Fruit fly (Drosophila melanogaster) whole organism, adult: ENCODE results near the gene CG7330.

Source experiments
- CG11617 ChIP-seq: fragments of 200-800 bp; sonication (Bioruptor generic); optimal IDR thresholded peaks from 2 replicates; lab custom pipeline; 2017; ENCODE audit warnings: mild to moderate bottlenecking, missing biosample characterization, missing genetic modification reagents, missing genetic modification characterization
- CG12768 ChIP-seq: fragments of 200-800 bp; sonication (Bioruptor generic); optimal IDR thresholded peaks from 2 replicates; lab custom pipeline; 2017; ENCODE audit warnings: missing biosample characterization, missing genetic modification characterization, mild to moderate bottlenecking, moderate library complexity, missing genetic modification reagents
- CG14711 ChIP-seq: fragments of 200-800 bp; sonication (Bioruptor generic); optimal IDR thresholded peaks from 2 replicates; lab custom pipeline; 2018; ENCODE audit warnings: missing biosample characterization, mild to moderate bottlenecking, missing genetic modification characterization, moderate library complexity
- CG1620 ChIP-seq: fragments of 200-800 bp; sonication (Bioruptor generic); optimal IDR thresholded peaks from 2 replicates; lab custom pipeline; 2016; ENCODE audit warnings: missing biosample characterization, missing genetic modification characterization
- CG33017 ChIP-seq: fragments of 200-800 bp; sonication (Bioruptor generic); optimal IDR thresholded peaks from 2 replicates; lab custom pipeline; 2018; ENCODE audit warnings: missing biosample characterization, mild to moderate bottlenecking, missing genetic modification characterization, moderate library complexity
- CG5204 ChIP-seq: fragments of 200-800 bp; sonication (Bioruptor generic); optimal IDR thresholded peaks from 2 replicates; lab custom pipeline; 2016; ENCODE audit warnings: missing biosample characterization, missing genetic modification characterization
- CG7045 ChIP-seq: fragments of 200-800 bp; sonication (Bioruptor generic); optimal IDR thresholded peaks from 2 replicates; lab custom pipeline; 2017; ENCODE audit warnings: missing biosample characterization, mild to moderate bottlenecking, missing genetic modification characterization
- CG7101 ChIP-seq: fragments of 200-800 bp; sonication (Bioruptor generic); optimal IDR thresholded peaks from 2 replicates; lab custom pipeline; 2018; ENCODE audit warnings: missing biosample characterization, mild to moderate bottlenecking, missing genetic modification characterization, moderate library complexity
- Clk ChIP-seq: fragments of 200-800 bp; sonication (Bioruptor generic); optimal IDR thresholded peaks from 2 replicates; lab custom pipeline; 2017; ENCODE audit warnings: missing biosample characterization, missing genetic modification characterization
- Crg-1 ChIP-seq: fragments of 200-800 bp; sonication (Bioruptor generic); optimal IDR thresholded peaks from 2 replicates; lab custom pipeline; 2016; ENCODE audit warnings: missing biosample characterization, missing genetic modification characterization
- Hr96 ChIP-seq: fragments of 200-800 bp; sonication (Bioruptor generic); optimal IDR thresholded peaks from 2 replicates; lab custom pipeline; 2016; ENCODE audit warnings: missing biosample characterization, missing genetic modification characterization
- Mnt ChIP-seq: fragments of 200-800 bp; sonication (Bioruptor generic); optimal IDR thresholded peaks from 2 replicates; lab custom pipeline; 2016; ENCODE audit warnings: missing biosample characterization, mild to moderate bottlenecking, missing genetic modification characterization
- bab1 ChIP-seq: fragments of 200-800 bp; sonication (Bioruptor generic); optimal IDR thresholded peaks from 3 replicates; lab custom pipeline; 2019; ENCODE audit warnings: missing biosample characterization, mild to moderate bottlenecking, missing genetic modification characterization, moderate library complexity
- cic ChIP-seq: fragments of 200-800 bp; sonication (Bioruptor generic); optimal IDR thresholded peaks from 2 replicates; lab custom pipeline; 2017; ENCODE audit warnings: missing biosample characterization, mild to moderate bottlenecking, missing genetic modification characterization, moderate library complexity
- cnc ChIP-seq, 2 experiments: fragments of >200 bp; optimal IDR thresholded peaks; 2 replicates each; lab custom pipeline; 2017
- kay ChIP-seq: fragments of 200-800 bp; sonication (Bioruptor generic); peaks from one replicate; lab custom pipeline; 2016; ENCODE audit warnings: missing biosample characterization, missing genetic modification characterization, borderline replicate concordance
- ovo ChIP-seq: fragments of 200-800 bp; sonication (Bioruptor generic); optimal IDR thresholded peaks from 2 replicates; lab custom pipeline; 2016; ENCODE audit warnings: missing biosample characterization, missing genetic modification characterization
- pad ChIP-seq: fragments of 200-800 bp; sonication (Bioruptor generic); optimal IDR thresholded peaks from 3 replicates; lab custom pipeline; 2017; ENCODE audit warnings: missing biosample characterization, missing genetic modification characterization, mild to moderate bottlenecking, moderate library complexity, missing genetic modification reagents
- tj ChIP-seq: fragments of 200-800 bp; sonication (Bioruptor generic); optimal IDR thresholded peaks from 3 replicates; lab custom pipeline; 2017; ENCODE audit warnings: missing biosample characterization, mild to moderate bottlenecking, missing genetic modification characterization, moderate library complexity
- toe ChIP-seq: fragments of 200-800 bp; sonication (Bioruptor generic); optimal IDR thresholded peaks from 2 replicates; lab custom pipeline; 2016; ENCODE audit warnings: missing biosample characterization, missing genetic modification characterization

CG7330 gene

dm6 chr3L:18173668-18174067 lies 24.9 kb downstream of the CG7330 start:
- TF ChIP-seq CG7045 (GFP tag; lab: Kevin White, UChicago), result no peak
- no peak for TF ChIP-seq kay (GFP tag; lab: Kevin White, UChicago)
- TF ChIP-seq ovo, result no peak
- no peak for TF ChIP-seq Crg-1 (GFP tag; lab: Kevin White, UChicago)
- no peak for TF ChIP-seq pad
- no peak for TF ChIP-seq Clk (GFP tag; lab: Kevin White, UChicago)
- TF ChIP-seq cic (GFP tag; lab: Kevin White, UChicago), result no peak
- TF ChIP-seq CG14711, result no peak
- no peak for TF ChIP-seq Hr96
- TF ChIP-seq cnc (optimal IDR thresholded peaks at IDR 0.05; lab: Kevin White, UChicago), result no peak
- no peak for TF ChIP-seq CG5204 (GFP tag; lab: Kevin White, UChicago)
- TF ChIP-seq CG7101 (tag; lab: Kevin White, UChicago), result no peak
- no peak for TF ChIP-seq CG11617 (GFP tag; lab: Kevin White, UChicago)

DNA sequence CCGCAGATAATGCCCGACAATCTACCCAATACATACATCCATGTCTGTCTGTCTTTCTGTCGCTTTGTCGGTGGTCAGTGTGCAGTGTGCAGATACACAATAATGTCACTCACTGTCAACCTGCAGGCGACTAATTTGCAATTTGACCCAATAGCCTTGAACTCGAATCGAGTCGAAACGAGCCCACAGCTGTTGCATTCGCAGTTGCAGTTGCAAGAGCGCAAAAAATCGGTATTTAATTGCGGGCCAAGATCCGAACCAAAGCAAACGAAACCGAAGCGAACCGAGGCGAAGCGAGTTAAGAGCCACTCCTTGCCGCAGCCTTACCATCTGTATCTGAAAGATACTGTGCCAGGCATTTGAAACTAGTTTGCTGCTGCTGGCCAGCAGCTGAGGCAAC lies 26.1 kb downstream of the CG7330 start:
- no peak for TF ChIP-seq CG14711

- TF ChIP-seq pad, result peak; percentile 2
- peak; percentile 51 for TF ChIP-seq CG7101 (tag; lab: Kevin White, UChicago)
- TF ChIP-seq Mnt, result no peak
- TF ChIP-seq CG12768 (GFP tag; lab: Kevin White, UChicago), result peak; percentile 34
- TF ChIP-seq toe (GFP tag; lab: Kevin White, UChicago), result no peak
- TF ChIP-seq CG7045 (GFP tag; lab: Kevin White, UChicago), result peak; percentile 28
- TF ChIP-seq Hr96, result no peak
- peak; percentile 54 for TF ChIP-seq kay (GFP tag; lab: Kevin White, UChicago)
- TF ChIP-seq CG14711, result peak; percentile 1
- TF ChIP-seq cic (GFP tag; lab: Kevin White, UChicago), result peak; percentile 80
- peak; percentile 46 for TF ChIP-seq CG33017
- TF ChIP-seq ovo, result peak; percentile 61
- TF ChIP-seq cnc (optimal IDR thresholded peaks at IDR 0.05; lab: Kevin White, UChicago), result no peak
- peak; percentile 58 for TF ChIP-seq bab1 (GFP tag; lab: Kevin White, UChicago)
- TF ChIP-seq CG1620 (GFP tag; lab: Kevin White, UChicago), result peak; percentile 4
- no peak for TF ChIP-seq CG5204 (GFP tag; lab: Kevin White, UChicago)
- TF ChIP-seq Crg-1 (GFP tag; lab: Kevin White, UChicago), result peak; percentile 45
- TF ChIP-seq Clk (GFP tag; lab: Kevin White, UChicago), result no peak
- peak; percentile 27 for TF ChIP-seq CG11617 (GFP tag; lab: Kevin White, UChicago)
- peak; percentile 51 for TF ChIP-seq tj
These were observed 31.0 kb downstream of the CG7330 start for dm6 chr3L:18179564-18180201.

DNA sequence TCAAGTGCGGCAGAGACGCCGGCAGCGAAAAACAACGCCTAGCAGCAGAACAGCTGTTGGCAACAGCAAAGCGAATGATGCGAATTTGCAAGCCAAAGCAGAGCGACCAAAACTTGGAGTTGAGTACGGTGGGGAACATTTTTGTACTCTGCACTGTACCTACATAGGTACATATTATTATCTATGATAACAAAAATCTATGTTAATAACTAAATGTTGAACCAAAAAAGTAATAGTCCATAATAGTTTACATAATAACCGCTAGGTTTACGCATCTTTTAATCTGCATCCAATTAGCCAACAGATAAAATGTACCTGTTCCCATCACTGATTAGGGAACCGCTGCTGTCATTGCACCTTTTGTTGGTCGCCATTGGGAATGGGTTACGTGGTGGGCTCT lies 33.2 kb downstream of the CG7330 start:
- TF ChIP-seq CG12768 (GFP tag; lab: Kevin White, UChicago) (no peak), CG5204 (GFP tag; lab: Kevin White, UChicago) (no peak), pad (peak; percentile 59), CG14711 (no peak), CG11617 (GFP tag; lab: Kevin White, UChicago) (no peak), Clk (GFP tag; lab: Kevin White, UChicago) (no peak)

DNA sequence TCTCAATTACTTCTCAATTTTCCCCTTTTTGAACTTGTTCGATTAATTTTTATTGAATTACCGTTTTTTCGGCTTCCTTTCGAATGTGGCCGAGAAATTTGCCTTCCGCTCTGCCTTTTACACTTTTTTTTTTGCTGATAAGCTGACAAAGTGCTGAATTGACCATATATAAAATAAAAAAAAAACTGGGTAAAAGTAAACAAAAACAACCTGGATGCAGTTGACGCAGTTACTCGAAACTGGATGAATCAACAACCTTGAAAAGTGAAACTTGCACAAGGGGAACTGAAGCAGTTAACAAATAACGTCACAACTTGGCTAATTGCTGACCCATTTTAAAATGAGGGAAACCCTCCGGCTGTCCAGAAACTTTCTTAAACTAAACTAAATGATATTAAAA lies 35.2 kb downstream of the CG7330 start:
- no peak for TF ChIP-seq toe (GFP tag; lab: Kevin White, UChicago)
- TF ChIP-seq ovo, result no peak
- TF ChIP-seq Crg-1 (GFP tag; lab: Kevin White, UChicago), result no peak
- no peak for TF ChIP-seq CG5204 (GFP tag; lab: Kevin White, UChicago)
- TF ChIP-seq Hr96, result no peak
- TF ChIP-seq pad, result no peak
- peak; percentile 20 for TF ChIP-seq kay (GFP tag; lab: Kevin White, UChicago)
- TF ChIP-seq tj, result peak; percentile 93
- no peak for TF ChIP-seq Clk (GFP tag; lab: Kevin White, UChicago)
- TF ChIP-seq CG1620 (GFP tag; lab: Kevin White, UChicago), result no peak
- no peak for TF ChIP-seq CG33017
- no peak for TF ChIP-seq CG14711
- no peak for TF ChIP-seq cnc (optimal IDR thresholded peaks at IDR 0.05; lab: Kevin White, UChicago)
- no peak for TF ChIP-seq CG12768 (GFP tag; lab: Kevin White, UChicago)
- no peak for TF ChIP-seq CG7101 (tag; lab: Kevin White, UChicago)

DNA sequence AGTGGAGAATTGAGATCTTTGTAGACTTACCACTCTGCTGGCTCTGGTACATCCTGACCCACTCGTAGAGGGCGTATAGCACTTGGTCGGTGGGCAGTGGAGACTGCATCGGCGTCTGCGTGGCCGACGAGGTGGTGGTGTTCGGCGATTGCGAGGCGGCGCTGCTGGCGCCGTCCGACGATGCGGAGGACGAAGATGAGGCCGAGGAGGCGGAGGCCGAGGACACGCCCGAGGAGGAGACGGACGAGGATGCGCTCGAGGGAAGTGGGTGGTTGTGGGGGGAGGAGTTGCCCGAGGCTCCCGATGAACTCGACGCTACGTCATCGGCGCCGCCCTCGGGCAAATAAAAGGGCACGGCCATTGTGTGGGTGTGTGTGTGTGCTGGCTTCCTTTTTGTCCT lies 36.0 kb downstream of the CG7330 start:
- TF ChIP-seq Mnt (no peak), CG7045 (GFP tag; lab: Kevin White, UChicago) (no peak), CG7101 (tag; lab: Kevin White, UChicago) (no peak), tj (no peak), bab1 (GFP tag; lab: Kevin White, UChicago) (no peak), Clk (GFP tag; lab: Kevin White, UChicago) (no peak), Hr96 (no peak), ovo (no peak), cnc (optimal IDR thresholded peaks at IDR 0.05; lab: Kevin White, UChicago) (no peak), toe (GFP tag; lab: Kevin White, UChicago) (no peak), CG14711 (no peak), cic (GFP tag; lab: Kevin White, UChicago) (no peak), Crg-1 (GFP tag; lab: Kevin White, UChicago) (no peak), CG1620 (GFP tag; lab: Kevin White, UChicago) (no peak)
